Worm (Caenorhabditis elegans) whole organism, L2 larva: Measurements from ENCODE around the gene srbc-45.

Experiments
- C34F6.9 ChIP-seq: fragments of 150-350 bp; optimal IDR thresholded peaks from 2 replicates; lab custom pipeline; 2014; ENCODE audit warnings: missing biosample characterization, missing genetic modification characterization
- R02D3.7 ChIP-seq: fragments of 150-350 bp; optimal IDR thresholded peaks from 2 replicates; lab custom pipeline; 2014; ENCODE audit warnings: missing biosample characterization, missing genetic modification characterization
- Y55F3AM.14 ChIP-seq: fragments of 200-800 bp; sonication (Bioruptor generic); optimal IDR thresholded peaks from 2 replicates; lab custom pipeline; 2018; ENCODE audit warnings: mild to moderate bottlenecking, missing genetic modification characterization, missing compliant biosample characterization
- alr-1 ChIP-seq: fragments of 150-350 bp; optimal IDR thresholded peaks from 2 replicates; lab custom pipeline; 2014; ENCODE audit warnings: missing biosample characterization, missing genetic modification characterization
- aly-2 ChIP-seq: fragments of 150-350 bp; optimal IDR thresholded peaks from 2 replicates; lab custom pipeline; 2014; ENCODE audit warnings: missing biosample characterization, missing genetic modification characterization
- ama-1 ChIP-seq: fragments of 150-350 bp; optimal IDR thresholded peaks from 2 replicates; lab custom pipeline; 2018; ENCODE audit warnings: inconsistent platforms
- blmp-1 ChIP-seq: sonication (generic microtip); optimal IDR thresholded peaks from 2 replicates; lab custom pipeline; 2017; ENCODE audit warnings: missing genetic modification characterization, mild to moderate bottlenecking, missing compliant biosample characterization, antibody characterized with exemption, moderate library complexity; ENCODE audit not compliant: insufficient read depth
- ceh-16 ChIP-seq: fragments of 150-350 bp; optimal IDR thresholded peaks from 2 replicates; lab custom pipeline; 2014; ENCODE audit warnings: missing biosample characterization, missing genetic modification characterization
- ceh-82 ChIP-seq: fragments of 150-350 bp; optimal IDR thresholded peaks from 2 replicates; lab custom pipeline; 2014; ENCODE audit warnings: missing biosample characterization, missing genetic modification characterization
- crh-2 ChIP-seq: sonication (generic microtip); optimal IDR thresholded peaks from 2 replicates; lab custom pipeline; 2017; ENCODE audit warnings: missing biosample characterization, missing genetic modification characterization
- dmd-4 ChIP-seq: sonication (generic microtip); optimal IDR thresholded peaks from 2 replicates; lab custom pipeline; 2017; ENCODE audit warnings: missing biosample characterization, missing genetic modification characterization
- egl-27 ChIP-seq: sonication (generic microtip); optimal IDR thresholded peaks from 3 replicates; lab custom pipeline; 2017; ENCODE audit warnings: missing biosample characterization, missing genetic modification reagents, missing genetic modification characterization
- elt-1 ChIP-seq: fragments of 150-350 bp; optimal IDR thresholded peaks from 2 replicates; lab custom pipeline; 2014; ENCODE audit warnings: missing biosample characterization, missing genetic modification characterization
- elt-3 ChIP-seq: sonication (generic microtip); optimal IDR thresholded peaks from 2 replicates; lab custom pipeline; 2017; ENCODE audit warnings: missing biosample characterization, missing genetic modification characterization
- fos-1 ChIP-seq: fragments of 150-350 bp; optimal IDR thresholded peaks from 2 replicates; lab custom pipeline; 2014; ENCODE audit warnings: missing biosample characterization, missing genetic modification characterization
- gmeb-1 ChIP-seq: fragments of 150-350 bp; optimal IDR thresholded peaks from 2 replicates; lab custom pipeline; 2014; ENCODE audit warnings: missing biosample characterization, missing genetic modification characterization
- lin-11 ChIP-seq: fragments of 150-350 bp; sonication (generic microtip); optimal IDR thresholded peaks from 2 replicates; lab custom pipeline; 2014; ENCODE audit warnings: missing biosample characterization, missing genetic modification characterization, inconsistent platforms, mixed read lengths
- lsy-2 ChIP-seq, 2 experiments: fragments of 150-350 bp in 1 of 2; sonication (generic microtip) in 1 of 2; optimal IDR thresholded peaks; 2 replicates each; lab custom pipeline; 2014 to 2017; ENCODE audit warnings: missing biosample characterization in 2 of 2, missing genetic modification characterization in 2 of 2
- mab-5 ChIP-seq: fragments of 150-350 bp; optimal IDR thresholded peaks from 2 replicates; lab custom pipeline; 2014; ENCODE audit warnings: missing biosample characterization, missing genetic modification characterization
- mbf-1 ChIP-seq: sonication (generic microtip); optimal IDR thresholded peaks from 2 replicates; lab custom pipeline; 2017; ENCODE audit warnings: missing biosample characterization, missing genetic modification characterization
- mdl-1 ChIP-seq, 2 experiments: fragments of 150-350 bp in 1 of 2; sonication (generic microtip) in 1 of 2; optimal IDR thresholded peaks; 2 replicates each; lab custom pipeline; 2017; ENCODE audit warnings: missing biosample characterization in 2 of 2, missing genetic modification characterization in 2 of 2
- nhr-11 ChIP-seq: fragments of 150-350 bp; optimal IDR thresholded peaks from 2 replicates; lab custom pipeline; 2014; ENCODE audit warnings: missing biosample characterization, missing genetic modification characterization
- nhr-12 ChIP-seq: fragments of 150-350 bp; optimal IDR thresholded peaks from 2 replicates; lab custom pipeline; 2014; ENCODE audit warnings: missing biosample characterization, missing genetic modification characterization
- nhr-129 ChIP-seq: fragments of 150-350 bp; optimal IDR thresholded peaks from 2 replicates; lab custom pipeline; 2014; ENCODE audit warnings: missing biosample characterization, missing genetic modification characterization
- nhr-25 ChIP-seq: fragments of 150-350 bp; sonication (generic microtip); optimal IDR thresholded peaks from 3 replicates; lab custom pipeline; 2014; ENCODE audit warnings: missing biosample characterization, missing genetic modification characterization
- nhr-6 ChIP-seq: fragments of 150-350 bp; optimal IDR thresholded peaks from 2 replicates; lab custom pipeline; 2014; ENCODE audit warnings: missing biosample characterization, missing genetic modification characterization
- peb-1 ChIP-seq: fragments of 150-350 bp; optimal IDR thresholded peaks from 2 replicates; lab custom pipeline; 2014; ENCODE audit warnings: missing biosample characterization, missing genetic modification characterization
- sma-3 ChIP-seq: sonication (generic microtip); optimal IDR thresholded peaks from 2 replicates; lab custom pipeline; 2016; ENCODE audit warnings: missing genetic modification reagents, missing genetic modification characterization, missing compliant biosample characterization
- snpc-4 ChIP-seq: fragments of 150-350 bp; optimal IDR thresholded peaks from 2 replicates; lab custom pipeline; 2014; ENCODE audit warnings: missing biosample characterization, missing genetic modification characterization
- unc-39 ChIP-seq: fragments of 150-350 bp; optimal IDR thresholded peaks from 2 replicates; lab custom pipeline; 2014; ENCODE audit warnings: missing biosample characterization, missing genetic modification characterization
- zag-1 ChIP-seq: fragments of 150-350 bp; optimal IDR thresholded peaks from 2 replicates; lab custom pipeline; 2014; ENCODE audit warnings: missing biosample characterization, missing genetic modification characterization
- ztf-1 ChIP-seq: fragments of 200-800 bp; sonication (Bioruptor generic); conservative IDR thresholded peaks from 2 replicates; pipeline ENCODE4 v1.3.6; 2022; ENCODE audit warnings: missing genetic modification characterization, missing compliant biosample characterization
- ztf-11 ChIP-seq: sonication (generic microtip); optimal IDR thresholded peaks from 2 replicates; lab custom pipeline; 2017; ENCODE audit warnings: missing biosample characterization, missing genetic modification characterization

The srbc-45 gene

DNA sequence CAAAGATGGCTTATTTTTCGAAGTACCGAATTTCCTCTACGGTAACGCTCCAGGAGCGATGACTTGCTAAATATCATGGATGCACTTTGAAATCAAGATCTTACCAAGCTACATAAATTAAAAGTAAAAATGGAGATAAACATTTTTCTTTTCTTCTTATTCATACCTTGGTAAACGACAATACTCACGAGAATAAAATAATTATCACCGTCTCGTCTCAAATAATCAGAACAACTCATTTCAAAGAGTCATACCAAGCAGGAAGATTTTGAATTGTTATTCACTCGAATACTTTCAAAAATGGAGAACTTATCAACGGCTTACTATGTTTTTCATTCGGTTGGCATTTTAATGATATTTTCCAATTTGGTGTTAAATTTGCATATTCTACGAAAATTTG, at the start of gene srbc-45:
TSS of gene srbc-45 (plus strand) at position 301 of the 400 bp plus-strand sequence.
- no peak for TF ChIP-seq nhr-12 (tag; lab: Kevin White, UChicago)
- no peak for TF ChIP-seq nhr-6 (tag; lab: Kevin White, UChicago)
- no peak for TF ChIP-seq gmeb-1 (tag; lab: Kevin White, UChicago)
- TF ChIP-seq ztf-11 (tag; lab: Kevin White, UChicago): no peak
- TF ChIP-seq dmd-4: no peak
- TF ChIP-seq lsy-2 (tag; optimal IDR thresholded peaks at IDR 0.05; lab: Kevin White, UChicago): no peak
- no peak for TF ChIP-seq C34F6.9 (tag; lab: Kevin White, UChicago)
- no peak for TF ChIP-seq ceh-82
- TF ChIP-seq R02D3.7 (tag; lab: Kevin White, UChicago): no peak
- TF ChIP-seq ztf-1 (GFP tag; lab: Robert Waterston, UW): no peak
- no peak for TF ChIP-seq Y55F3AM.14
- TF ChIP-seq alr-1: no peak
- TF ChIP-seq mab-5 (tag; lab: Kevin White, UChicago): no peak
- TF ChIP-seq nhr-129 (tag; lab: Kevin White, UChicago): no peak
- no peak for TF ChIP-seq egl-27 (tag; lab: Kevin White, UChicago)
- TF ChIP-seq snpc-4 (tag; lab: Kevin White, UChicago): no peak
- no peak for TF ChIP-seq elt-1 (tag; lab: Kevin White, UChicago)
- TF ChIP-seq blmp-1: no peak
- TF ChIP-seq ama-1 (lab: Kevin White, UChicago): no peak
- no peak for TF ChIP-seq nhr-11

DNA sequence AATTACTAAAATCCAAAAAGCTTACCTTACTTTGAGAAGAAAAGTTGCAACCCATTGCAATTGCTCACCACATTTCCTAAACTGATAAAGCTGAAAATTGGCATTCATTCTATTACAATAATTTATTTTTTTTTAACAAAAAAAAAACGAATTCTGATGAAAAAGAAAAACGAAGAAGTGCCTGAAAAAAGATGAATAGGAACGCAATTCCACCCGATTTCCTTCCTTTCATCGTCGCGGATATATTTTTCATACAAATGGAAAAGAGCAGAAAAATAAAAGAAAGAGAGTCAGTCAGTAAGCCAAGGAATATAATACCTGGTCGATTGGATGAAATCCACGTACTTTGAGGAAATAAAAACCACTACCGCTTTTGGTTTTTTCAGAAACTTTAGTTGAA, 48.5 kb upstream of the srbc-45 start, which contains the start of gene gpa-13:
TSS of gene gpa-13 (minus strand) at position 101 of the 400 bp plus-strand sequence.
- TF ChIP-seq crh-2 (no peak), alr-1 (no peak), ama-1 (lab: Kevin White, UChicago) (no peak), Y55F3AM.14 (no peak), nhr-25 (tag; lab: Kevin White, UChicago) (no peak)

DNA sequence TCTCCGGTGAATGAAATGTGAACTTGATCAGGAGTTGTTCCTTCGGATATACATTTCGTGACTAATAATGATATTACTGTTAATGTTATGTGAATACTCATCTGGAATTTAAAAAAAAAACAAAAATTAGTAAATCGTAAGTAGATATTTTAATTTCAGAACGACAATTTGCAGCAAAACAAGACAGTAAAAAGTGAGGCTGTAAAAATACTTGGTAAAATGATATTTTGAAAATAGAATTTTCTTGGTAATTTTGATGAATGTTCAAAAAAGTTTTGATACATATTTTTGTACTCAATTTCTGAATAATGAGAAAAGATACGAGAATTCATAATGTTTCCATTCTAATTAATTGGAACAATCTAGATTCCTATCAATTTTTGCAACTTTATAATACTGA, 43.7 kb upstream of the srbc-45 start, which contains the start of gene papl-1:
TSS of gene papl-1 (minus strand) at position 101 of the 400 bp plus-strand sequence.
- TF ChIP-seq mab-5 (tag; lab: Kevin White, UChicago): no peak
- TF ChIP-seq ztf-11 (tag; lab: Kevin White, UChicago): no peak
- TF ChIP-seq zag-1 (tag; lab: Kevin White, UChicago): no peak
- TF ChIP-seq unc-39: no peak
- no peak for TF ChIP-seq elt-3 (tag; lab: Kevin White, UChicago)
- TF ChIP-seq fos-1 (tag; lab: Kevin White, UChicago): no peak
- TF ChIP-seq nhr-25 (tag; lab: Kevin White, UChicago): no peak
- TF ChIP-seq aly-2 (tag; lab: Kevin White, UChicago): no peak
- no peak for TF ChIP-seq peb-1 (tag; lab: Kevin White, UChicago)
- no peak for TF ChIP-seq snpc-4 (tag; lab: Kevin White, UChicago)
- no peak for TF ChIP-seq ceh-16 (tag; lab: Kevin White, UChicago)
- no peak for TF ChIP-seq lin-11 (tag; lab: Kevin White, UChicago)
- TF ChIP-seq mdl-1 (tag; optimal IDR thresholded peaks at IDR 0.05; lab: Kevin White, UChicago): no peak
- TF ChIP-seq, all 48 proteins: peak for 0

DNA sequence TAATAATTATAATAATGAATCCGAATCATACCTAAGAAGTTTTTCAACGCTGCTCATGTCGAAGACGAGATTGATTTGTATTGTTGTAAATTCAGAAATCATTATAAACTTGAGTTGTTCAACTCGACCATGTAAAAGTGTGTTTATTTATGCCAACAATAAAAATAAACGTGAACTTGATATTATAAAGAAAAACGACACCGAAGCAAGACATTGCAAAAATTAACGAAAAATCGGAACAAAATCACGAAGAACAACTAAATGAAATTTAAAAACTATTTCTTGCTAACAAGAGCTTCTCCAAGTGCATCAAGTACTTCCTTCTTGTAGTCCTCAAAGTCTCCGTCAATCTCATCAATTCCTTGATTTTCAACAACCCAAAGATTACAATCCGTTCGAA, 42.5 kb upstream of the srbc-45 start, which contains the start of gene F18E2.15:
TSS of gene F18E2.15 (minus strand) at position 101 of the 400 bp plus-strand sequence.
- no peak for TF ChIP-seq mbf-1
- TF ChIP-seq nhr-25 (tag; lab: Kevin White, UChicago): no peak
- TF ChIP-seq Y55F3AM.14: no peak

DNA sequence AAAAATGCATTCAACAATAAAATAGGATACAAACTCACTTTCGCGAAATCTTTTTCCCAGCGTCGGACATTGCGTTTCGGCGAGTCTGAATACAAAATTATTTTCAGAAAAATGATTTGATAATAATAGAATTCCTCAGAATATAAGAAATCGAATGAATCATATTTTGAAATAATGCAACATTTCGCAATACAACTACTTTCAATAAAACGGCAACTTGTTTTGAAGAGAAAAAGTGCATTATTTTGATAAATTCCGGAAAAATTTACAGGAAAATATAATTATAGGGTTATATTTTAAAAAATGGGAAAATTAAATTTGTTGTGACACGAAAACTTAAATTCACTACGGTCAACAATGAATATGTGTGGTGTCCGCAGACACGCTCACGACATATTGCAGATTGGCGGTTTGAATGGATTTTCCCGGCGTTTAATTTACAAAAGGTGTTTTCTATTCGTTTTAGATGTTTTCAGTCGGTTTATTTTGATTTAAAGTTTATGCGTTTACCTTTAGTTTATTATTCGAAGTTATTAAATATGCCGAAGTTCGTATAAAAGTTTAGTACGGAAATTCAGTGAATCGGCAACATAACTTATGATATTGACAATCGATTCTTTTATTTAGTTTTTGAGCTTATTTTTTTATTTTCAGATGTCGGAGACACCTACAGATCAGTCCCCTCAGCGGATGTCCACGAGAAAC, 39.9 kb upstream of the srbc-45 start, which contains the start of the genes abcf-1 and scc-3:
TSS of gene abcf-1 (minus strand) at position 85 of the 705 bp plus-strand sequence.
TSS of gene scc-3 (plus strand) at position 655 of the 705 bp plus-strand sequence.
- TF ChIP-seq nhr-129 (tag; lab: Kevin White, UChicago): peak; percentile 76
- peak; percentile 35 for TF ChIP-seq crh-2
- no peak for TF ChIP-seq sma-3 (GFP tag; lab: Kevin White, UChicago)
- peak; percentile 61 for TF ChIP-seq C34F6.9 (tag; lab: Kevin White, UChicago)
- peak; percentile 56 to 97 for TF ChIP-seq lsy-2 (tag; optimal IDR thresholded peaks at IDR 0.05; lab: Kevin White, UChicago)
- TF ChIP-seq nhr-12 (tag; lab: Kevin White, UChicago): no peak
